Fruit fly (Drosophila melanogaster): Measurements from ENCODE around the gene CG11977.

DNA sequence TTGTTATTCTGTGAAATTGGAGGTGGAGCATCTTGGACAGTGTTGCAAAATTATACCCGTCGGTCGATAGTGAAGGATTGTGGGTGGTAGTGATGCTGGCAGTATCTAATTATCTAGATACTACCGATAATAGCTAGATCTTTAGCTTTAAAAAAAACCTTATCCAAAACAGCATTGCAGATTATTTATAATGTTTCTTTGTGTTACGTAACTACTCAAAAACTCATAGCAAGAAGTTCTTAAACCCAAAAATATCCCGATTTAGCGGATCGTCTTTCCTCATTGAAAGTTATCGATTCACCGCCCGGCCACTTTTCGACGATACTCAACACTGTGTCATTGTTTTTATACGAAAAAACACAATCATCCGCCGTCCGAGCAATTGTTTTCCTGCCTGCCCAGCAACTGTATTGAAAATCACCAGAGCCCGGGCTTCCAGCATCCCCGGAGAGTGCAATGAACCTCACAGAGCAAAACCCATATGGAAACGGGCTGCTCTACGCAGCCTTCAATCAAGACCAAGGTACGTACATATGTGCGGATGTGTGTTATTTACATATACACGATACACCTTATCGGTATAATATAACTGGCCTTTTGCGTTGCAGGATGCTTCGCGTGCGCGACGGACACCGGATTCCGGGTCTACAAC is 4.4 kb upstream of the CG11977 start, which contains the start of gene CG11975:
- TF ChIP-seq CG8478 (optimal IDR thresholded peaks at IDR 0.05) (no peak), usp (GFP tag; optimal IDR thresholded peaks at IDR 0.05) (no peak), psq (optimal IDR thresholded peaks at IDR 0.05) (no peak)
